Fruit fly (Drosophila melanogaster) whole organism, embryonic: Measurements from ENCODE around the gene Pnn.
A peak's percentile ranks its signal among the peaks of the same experiment; 100 is the strongest.

Experiments
- Adf1 ChIP-seq: fragments of 200-800 bp; sonication (Bioruptor generic); IDR thresholded peaks from 2 replicates; pipeline ENCODE4 v1.3.6; 2022; ENCODE audit warnings: missing biosample characterization, missing genetic modification characterization
- Antp ChIP-seq: fragments of 200-800 bp; sonication (Bioruptor generic); optimal IDR thresholded peaks from 3 replicates; lab custom pipeline; 2016; ENCODE audit warnings: missing biosample characterization, missing genetic modification characterization
- Atf-2 ChIP-seq: fragments of 200-800 bp; sonication (Bioruptor generic); optimal IDR thresholded peaks from 2 replicates; lab custom pipeline; 2016; ENCODE audit warnings: missing biosample characterization, missing genetic modification characterization
- CG10654 ChIP-seq: fragments of 200-800 bp; sonication (Bioruptor generic); optimal IDR thresholded peaks from 2 replicates; lab custom pipeline; 2016; ENCODE audit warnings: missing biosample characterization, missing genetic modification characterization
- CG12104 ChIP-seq: fragments of 200-800 bp; sonication (Bioruptor generic); optimal IDR thresholded peaks from 3 replicates; lab custom pipeline; 2016; ENCODE audit warnings: missing biosample characterization, missing genetic modification characterization
- CG12236 ChIP-seq: fragments of 200-800 bp; sonication (Bioruptor generic); optimal IDR thresholded peaks from 2 replicates; lab custom pipeline; 2016; ENCODE audit warnings: missing biosample characterization, missing genetic modification characterization
- CG12769 ChIP-seq: fragments of 200-800 bp; sonication (Bioruptor generic); optimal IDR thresholded peaks from 2 replicates; lab custom pipeline; 2019; ENCODE audit warnings: missing biosample characterization, mild to moderate bottlenecking, missing genetic modification characterization, moderate library complexity
- CG14050 ChIP-seq: fragments of 200-800 bp; sonication (Bioruptor generic); IDR thresholded peaks from 3 replicates; pipeline ENCODE4 v1.3.6; 2022; ENCODE audit warnings: missing biosample characterization, missing genetic modification characterization
- CG1602 ChIP-seq: fragments of 200-800 bp; sonication (Bioruptor generic); optimal IDR thresholded peaks from 3 replicates; lab custom pipeline; 2016; ENCODE audit warnings: missing biosample characterization, missing genetic modification characterization
- CG16815 ChIP-seq: fragments of 200-800 bp; sonication (Bioruptor generic); optimal IDR thresholded peaks from 3 replicates; lab custom pipeline; 2017; ENCODE audit warnings: missing biosample characterization, mild to moderate bottlenecking, missing genetic modification characterization
- CG17328 ChIP-seq: fragments of 200-800 bp; sonication (Bioruptor generic); IDR thresholded peaks from 2 replicates; pipeline ENCODE4 v1.3.6; 2022; ENCODE audit warnings: missing biosample characterization, missing genetic modification characterization
- CG18764 ChIP-seq: fragments of 200-800 bp; sonication (Bioruptor generic); optimal IDR thresholded peaks from 3 replicates; lab custom pipeline; 2016; ENCODE audit warnings: missing biosample characterization, missing genetic modification characterization
- CG2889 ChIP-seq: fragments of 200-800 bp; sonication (Bioruptor generic); IDR thresholded peaks from 3 replicates; pipeline ENCODE4 v1.3.6; 2022; ENCODE audit warnings: missing biosample characterization, missing genetic modification characterization
- CG3163 ChIP-seq: fragments of 200-800 bp; sonication (Bioruptor generic); optimal IDR thresholded peaks from 3 replicates; lab custom pipeline; 2016; ENCODE audit warnings: missing biosample characterization, missing genetic modification characterization
- CG4617 ChIP-seq: fragments of 200-800 bp; sonication (Bioruptor generic); optimal IDR thresholded peaks from 3 replicates; lab custom pipeline; 2016; ENCODE audit warnings: missing biosample characterization, missing genetic modification characterization, borderline replicate concordance
- CG4820 ChIP-seq: fragments of 200-800 bp; sonication (Bioruptor generic); optimal IDR thresholded peaks from 3 replicates; lab custom pipeline; 2016; ENCODE audit warnings: missing biosample characterization, missing genetic modification characterization
- CG6175 ChIP-seq: fragments of 200-800 bp; sonication (Bioruptor generic); IDR thresholded peaks from 3 replicates; pipeline ENCODE4 v1.3.6; 2022; ENCODE audit warnings: missing biosample characterization, missing genetic modification characterization
- CG8089 ChIP-seq: fragments of 200-800 bp; sonication (Bioruptor generic); optimal IDR thresholded peaks from 3 replicates; lab custom pipeline; 2016; ENCODE audit warnings: missing biosample characterization, missing genetic modification characterization
- CG8290 ChIP-seq, 3 experiments: fragments of 200-800 bp; sonication (Bioruptor generic); optimal IDR thresholded peaks; 2 replicates each; lab custom pipeline; 2016 to 2019; ENCODE audit warnings: missing biosample characterization in 3 of 3, missing genetic modification characterization in 3 of 3, mild to moderate bottlenecking in 2 of 3, moderate library complexity in 1 of 3
- CG8924 ChIP-seq: fragments of 200-800 bp; optimal IDR thresholded peaks from 3 replicates; lab custom pipeline; 2019; ENCODE audit warnings: missing biosample characterization, mild to moderate bottlenecking, missing genetic modification characterization, moderate library complexity
- CrebB ChIP-seq: fragments of 200-800 bp; sonication (Bioruptor generic); optimal IDR thresholded peaks from 3 replicates; lab custom pipeline; 2018; ENCODE audit warnings: missing biosample characterization, mild to moderate bottlenecking, missing genetic modification characterization
- Doc3 ChIP-seq: fragments of 200-800 bp; sonication (Bioruptor generic); IDR thresholded peaks from 3 replicates; pipeline ENCODE4 v1.3.6; 2022; ENCODE audit warnings: missing biosample characterization, missing genetic modification characterization; ENCODE audit not compliant: partially characterized antibody
- Eip74EF ChIP-seq, 2 experiments: fragments of 200-800 bp in 1 of 2; fragments of >200 bp in 1 of 2; sonication (Bioruptor generic) in 1 of 2; optimal IDR thresholded peaks; 2 replicates each; lab custom pipeline; 2017 to 2019; ENCODE audit warnings: missing biosample characterization in 2 of 2, missing genetic modification characterization in 2 of 2, mild to moderate bottlenecking in 1 of 2, moderate library complexity in 1 of 2
- HLH4C ChIP-seq: fragments of 200-800 bp; sonication (Bioruptor generic); IDR thresholded peaks from 3 replicates; pipeline ENCODE4 v1.3.6; 2022; ENCODE audit warnings: missing biosample characterization, missing genetic modification characterization; ENCODE audit not compliant: partially characterized antibody
- HmgZ ChIP-seq: fragments of 200-800 bp; sonication (Bioruptor generic); optimal IDR thresholded peaks from 2 replicates; lab custom pipeline; 2018; ENCODE audit warnings: missing biosample characterization, mild to moderate bottlenecking, missing genetic modification characterization
- MTF-1 ChIP-seq: fragments of 200-800 bp; sonication (Bioruptor generic); optimal IDR thresholded peaks from 2 replicates; lab custom pipeline; 2018; ENCODE audit warnings: missing biosample characterization, mild to moderate bottlenecking, missing genetic modification characterization, borderline replicate concordance
- Nf-YB ChIP-seq: fragments of 200-800 bp; sonication (Bioruptor generic); optimal IDR thresholded peaks from 3 replicates; lab custom pipeline; 2019; ENCODE audit warnings: missing biosample characterization, mild to moderate bottlenecking, missing genetic modification characterization, moderate library complexity
- Six4 ChIP-seq: fragments of 200-800 bp; sonication (Bioruptor generic); optimal IDR thresholded peaks from 2 replicates; lab custom pipeline; 2016; ENCODE audit warnings: missing biosample characterization, missing genetic modification characterization
- Sry-δ ChIP-seq: fragments of 200-800 bp; sonication (Bioruptor generic); optimal IDR thresholded peaks from 2 replicates; lab custom pipeline; 2016; ENCODE audit warnings: missing biosample characterization, missing genetic modification characterization
- Xrp1 ChIP-seq: fragments of 200-800 bp; sonication (Bioruptor generic); IDR thresholded peaks from 2 replicates; pipeline ENCODE4 v1.3.6; 2022; ENCODE audit warnings: missing biosample characterization, missing genetic modification characterization
- chinmo ChIP-seq: fragments of 200-800 bp; sonication (Bioruptor generic); IDR thresholded peaks from 4 replicates; pipeline ENCODE4 v1.3.6; 2022; ENCODE audit warnings: missing biosample characterization, missing genetic modification characterization; ENCODE audit not compliant: partially characterized antibody
- crp ChIP-seq, 2 experiments: fragments of 200-800 bp; sonication (Bioruptor generic); optimal IDR thresholded peaks; 2 replicates in 1 of 2; 3 replicates in 1 of 2; lab custom pipeline; 2017; ENCODE audit warnings: missing biosample characterization in 2 of 2, missing genetic modification characterization in 2 of 2, mild to moderate bottlenecking in 1 of 2, moderate library complexity in 1 of 2
- dan ChIP-seq: fragments of 200-800 bp; sonication (Bioruptor generic); IDR thresholded peaks from 2 replicates; pipeline ENCODE4 v1.3.6; 2022; ENCODE audit warnings: missing biosample characterization, missing genetic modification characterization
- ewg ChIP-seq: fragments of 200-800 bp; sonication (Bioruptor generic); optimal IDR thresholded peaks from 3 replicates; lab custom pipeline; 2017; ENCODE audit warnings: mild to moderate bottlenecking, missing biosample characterization, missing genetic modification reagents, missing genetic modification characterization
- fd96Cb ChIP-seq: fragments of 200-800 bp; sonication (Bioruptor generic); optimal IDR thresholded peaks from 2 replicates; lab custom pipeline; 2018; ENCODE audit warnings: missing biosample characterization, mild to moderate bottlenecking, missing genetic modification characterization, moderate library complexity
- gem ChIP-seq: fragments of 200-800 bp; sonication (Bioruptor generic); optimal IDR thresholded peaks from 2 replicates; lab custom pipeline; 2019; ENCODE audit warnings: missing biosample characterization, mild to moderate bottlenecking, missing genetic modification characterization, moderate library complexity
- gt ChIP-seq: fragments of 200-800 bp; sonication (Bioruptor generic); IDR thresholded peaks from 2 replicates; pipeline ENCODE4 v1.3.6; 2022; ENCODE audit warnings: missing biosample characterization, missing genetic modification characterization
- h ChIP-seq: fragments of >200 bp; optimal IDR thresholded peaks from 2 replicates; lab custom pipeline; 2017
- her ChIP-seq: fragments of 200-800 bp; sonication (Bioruptor generic); optimal IDR thresholded peaks from 2 replicates; lab custom pipeline; 2016; ENCODE audit warnings: missing biosample characterization, missing genetic modification characterization
- ind ChIP-seq: fragments of 200-800 bp; sonication (Bioruptor generic); optimal IDR thresholded peaks from 3 replicates; lab custom pipeline; 2016; ENCODE audit warnings: missing biosample characterization, missing genetic modification characterization
- kay ChIP-seq: fragments of 200-800 bp; sonication (Bioruptor generic); optimal IDR thresholded peaks from 2 replicates; lab custom pipeline; 2016; ENCODE audit warnings: missing biosample characterization, missing genetic modification characterization
- lbe ChIP-seq: fragments of 200-800 bp; sonication (Bioruptor generic); optimal IDR thresholded peaks from 2 replicates; lab custom pipeline; 2016; ENCODE audit warnings: missing biosample characterization, mild to moderate bottlenecking, missing genetic modification characterization
- pan ChIP-seq, 4 experiments: fragments of >200 bp in 3 of 4; fragments of 200-800 bp in 1 of 4; sonication (Bioruptor generic) in 1 of 4; optimal IDR thresholded peaks in 3 of 4; IDR thresholded peaks in 1 of 4; 2 replicates each; pipeline versions ENCODE4 v1.3.6 to Lab custom; 2017 to 2022; ENCODE audit warnings: missing biosample characterization in 2 of 4, missing genetic modification characterization in 2 of 4, mixed read lengths in 1 of 4
- peb ChIP-seq: fragments of 200-800 bp; sonication (Bioruptor generic); IDR thresholded peaks from 2 replicates; pipeline ENCODE4 v1.3.6; 2022; ENCODE audit warnings: missing biosample characterization, missing genetic modification characterization
- pfk ChIP-seq: fragments of 200-800 bp; sonication (Bioruptor generic); optimal IDR thresholded peaks from 2 replicates; lab custom pipeline; 2018; ENCODE audit warnings: missing biosample characterization, mild to moderate bottlenecking, missing genetic modification characterization, moderate library complexity
- pita ChIP-seq: fragments of 200-800 bp; sonication (Bioruptor generic); optimal IDR thresholded peaks from 2 replicates; lab custom pipeline; 2017; ENCODE audit warnings: missing biosample characterization, mild to moderate bottlenecking, missing genetic modification characterization
- slp2 ChIP-seq: fragments of 200-800 bp; sonication (Bioruptor generic); optimal IDR thresholded peaks from 2 replicates; lab custom pipeline; 2016; ENCODE audit warnings: missing biosample characterization, missing genetic modification characterization
- tll ChIP-seq, 2 experiments: fragments of 200-800 bp in 1 of 2; fragments of >200 bp in 1 of 2; sonication (Bioruptor generic) in 1 of 2; optimal IDR thresholded peaks; 2 replicates each; lab custom pipeline; 2017 to 2019; ENCODE audit warnings: missing biosample characterization in 2 of 2, missing genetic modification characterization in 2 of 2, mild to moderate bottlenecking in 1 of 2, moderate library complexity in 1 of 2
- wek ChIP-seq: fragments of 200-800 bp; sonication (Bioruptor generic); optimal IDR thresholded peaks from 3 replicates; lab custom pipeline; 2018; ENCODE audit warnings: missing biosample characterization, mild to moderate bottlenecking, missing genetic modification characterization, moderate library complexity
- zfh2 ChIP-seq: fragments of 200-800 bp; sonication (Bioruptor generic); optimal IDR thresholded peaks from 2 replicates; lab custom pipeline; 2016; ENCODE audit warnings: missing biosample characterization, missing genetic modification characterization

Pnn gene

DNA sequence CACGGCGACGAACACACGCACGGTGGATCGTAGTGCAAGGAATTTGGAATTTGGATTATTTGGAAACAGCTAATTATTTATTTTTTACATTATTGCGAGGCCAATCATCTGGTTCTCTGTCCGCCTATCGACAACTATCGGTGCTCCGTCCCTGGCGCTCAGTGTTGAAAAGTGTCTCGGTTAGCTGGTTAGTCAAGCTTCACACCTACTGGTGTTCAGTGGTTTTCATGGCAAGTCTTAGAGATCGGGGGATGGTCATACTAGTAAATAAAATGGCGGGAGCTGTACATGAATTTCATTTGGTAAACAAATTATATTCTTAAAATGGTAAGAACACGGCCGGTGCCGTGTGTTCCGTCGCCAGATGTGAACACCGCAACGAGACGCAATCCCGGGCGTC, 29.8 kb upstream of the Pnn start, which contains the start of the genes trbd and dmt (continued):
- no peak for TF ChIP-seq CG8924 (tag; lab: Kevin White, UChicago)
- TF ChIP-seq peb: no peak
- peak; percentile 83 for TF ChIP-seq pita (GFP tag; lab: Kevin White, UChicago)
- peak; percentile 68 for TF ChIP-seq Antp (GFP tag; lab: Kevin White, UChicago)
- TF ChIP-seq dan (GFP tag; lab: Robert Waterston, UW): no peak
- no peak for TF ChIP-seq Nf-YB
- no peak for TF ChIP-seq CG12236 (GFP tag; lab: Kevin White, UChicago)
- TF ChIP-seq pan (optimal IDR thresholded peaks at IDR 0.05; lab: Kevin White, UChicago): no peak
- no peak for TF ChIP-seq pan (GFP tag; optimal IDR thresholded peaks at IDR 0.05 in 1 of 2, IDR thresholded peaks at IDR 0.05 in 1 of 2)
- peak; percentile 45 to 92 for TF ChIP-seq crp (GFP tag; optimal IDR thresholded peaks at IDR 0.05; lab: Kevin White, UChicago)
- TF ChIP-seq HLH4C (GFP tag; lab: Robert Waterston, UW): no peak
- TF ChIP-seq wek (GFP tag; lab: Kevin White, UChicago): no peak
- no peak for TF ChIP-seq Doc3 (GFP tag; lab: Robert Waterston, UW)
- peak; percentile 67 for TF ChIP-seq CG8290 (GFP tag; optimal IDR thresholded peaks at IDR 0.05; lab: Kevin White, UChicago)
- TF ChIP-seq CG8290 (tag; optimal IDR thresholded peaks at IDR 0.05; lab: Kevin White, UChicago): no peak
- no peak for TF ChIP-seq Adf1
- no peak for TF ChIP-seq Six4 (GFP tag; lab: Kevin White, UChicago)
- no peak for TF ChIP-seq Eip74EF (GFP tag; optimal IDR thresholded peaks at IDR 0.05; lab: Kevin White, UChicago)
- peak; percentile 39 for TF ChIP-seq slp2 (GFP tag; lab: Kevin White, UChicago)
- TF ChIP-seq CG10654 (GFP tag; lab: Kevin White, UChicago): peak; percentile 55
- peak; percentile 22 for TF ChIP-seq CG18764 (GFP tag; lab: Kevin White, UChicago)
- peak; percentile 12 for TF ChIP-seq CG16815
- peak; percentile 83 for TF ChIP-seq Sry-δ (GFP tag; lab: Kevin White, UChicago)
- peak; percentile 30 for TF ChIP-seq CG4820 (GFP tag; lab: Kevin White, UChicago)
- no peak for TF ChIP-seq CG6175 (GFP tag; lab: Robert Waterston, UW)
- no peak for TF ChIP-seq chinmo (GFP tag; lab: Robert Waterston, UW)
- TF ChIP-seq CG3163 (GFP tag; lab: Kevin White, UChicago): peak; percentile 62
- TF ChIP-seq Xrp1: no peak
- TF ChIP-seq CG12769 (tag; lab: Kevin White, UChicago): no peak
- TF ChIP-seq CG4617 (GFP tag; lab: Kevin White, UChicago): peak; percentile 99
- TF ChIP-seq gem (tag; lab: Kevin White, UChicago): no peak
- peak; percentile 40 for TF ChIP-seq CG1602 (GFP tag; lab: Kevin White, UChicago)
- TF ChIP-seq gt (GFP tag; lab: Robert Waterston, UW): no peak
- peak; percentile 49 for TF ChIP-seq CrebB (tag; lab: Kevin White, UChicago)
- no peak for TF ChIP-seq MTF-1 (GFP tag; lab: Kevin White, UChicago)
- TF ChIP-seq tll (GFP tag; optimal IDR thresholded peaks at IDR 0.05; lab: Kevin White, UChicago): no peak
- no peak for TF ChIP-seq CG17328 (GFP tag; lab: Robert Waterston, UW)
- no peak for TF ChIP-seq CG2889
- no peak for TF ChIP-seq CG14050
- peak; percentile 88 for TF ChIP-seq HmgZ (tag; lab: Kevin White, UChicago)
- TF ChIP-seq Atf-2 (GFP tag; lab: Kevin White, UChicago): peak; percentile 17
- no peak for TF ChIP-seq CG12104
- TF ChIP-seq her (GFP tag; lab: Kevin White, UChicago): peak; percentile 73
- TF ChIP-seq zfh2 (GFP tag; lab: Kevin White, UChicago): peak; percentile 81
- no peak for TF ChIP-seq lbe (GFP tag; lab: Kevin White, UChicago)
- TF ChIP-seq ewg (GFP tag; lab: Kevin White, UChicago): no peak
- TF ChIP-seq CG8089 (GFP tag; lab: Kevin White, UChicago): peak; percentile 44
- no peak for TF ChIP-seq ind (GFP tag; lab: Kevin White, UChicago)
- TF ChIP-seq pfk: no peak
- TF ChIP-seq kay (GFP tag; lab: Kevin White, UChicago): no peak
- no peak for TF ChIP-seq h (lab: Kevin White, UChicago)
- TF ChIP-seq fd96Cb (tag; lab: Kevin White, UChicago): no peak
